Worm (Caenorhabditis elegans) whole organism, L2 larva: ENCODE results near the gene ephx-1.

Experiments used
- C34F6.9 ChIP-seq: fragments of 150-350 bp; optimal IDR thresholded peaks from 2 replicates; lab custom pipeline; 2014; ENCODE audit warnings: missing biosample characterization, missing genetic modification characterization
- F13H6.1 ChIP-seq: sonication (generic microtip); optimal IDR thresholded peaks from 2 replicates; lab custom pipeline; 2016; ENCODE audit warnings: missing genetic modification characterization, missing compliant biosample characterization
- ZK546.5 ChIP-seq: sonication (generic microtip); optimal IDR thresholded peaks from 2 replicates; lab custom pipeline; 2017; ENCODE audit warnings: missing biosample characterization, missing genetic modification characterization
- alr-1 ChIP-seq: fragments of 150-350 bp; optimal IDR thresholded peaks from 2 replicates; lab custom pipeline; 2014; ENCODE audit warnings: missing biosample characterization, missing genetic modification characterization
- aly-2 ChIP-seq: fragments of 150-350 bp; optimal IDR thresholded peaks from 2 replicates; lab custom pipeline; 2014; ENCODE audit warnings: missing biosample characterization, missing genetic modification characterization
- ama-1 ChIP-seq: fragments of 150-350 bp; optimal IDR thresholded peaks from 2 replicates; lab custom pipeline; 2018; ENCODE audit warnings: inconsistent platforms
- blmp-1 ChIP-seq: sonication (generic microtip); optimal IDR thresholded peaks from 2 replicates; lab custom pipeline; 2017; ENCODE audit warnings: missing genetic modification characterization, mild to moderate bottlenecking, missing compliant biosample characterization, antibody characterized with exemption, moderate library complexity; ENCODE audit not compliant: insufficient read depth
- ceh-82 ChIP-seq: fragments of 150-350 bp; optimal IDR thresholded peaks from 2 replicates; lab custom pipeline; 2014; ENCODE audit warnings: missing biosample characterization, missing genetic modification characterization
- egl-27 ChIP-seq: sonication (generic microtip); optimal IDR thresholded peaks from 3 replicates; lab custom pipeline; 2017; ENCODE audit warnings: missing biosample characterization, missing genetic modification reagents, missing genetic modification characterization
- elt-1 ChIP-seq: fragments of 150-350 bp; optimal IDR thresholded peaks from 2 replicates; lab custom pipeline; 2014; ENCODE audit warnings: missing biosample characterization, missing genetic modification characterization
- elt-3 ChIP-seq: sonication (generic microtip); optimal IDR thresholded peaks from 2 replicates; lab custom pipeline; 2017; ENCODE audit warnings: missing biosample characterization, missing genetic modification characterization
- fos-1 ChIP-seq: fragments of 150-350 bp; optimal IDR thresholded peaks from 2 replicates; lab custom pipeline; 2014; ENCODE audit warnings: missing biosample characterization, missing genetic modification characterization
- gmeb-1 ChIP-seq: fragments of 150-350 bp; optimal IDR thresholded peaks from 2 replicates; lab custom pipeline; 2014; ENCODE audit warnings: missing biosample characterization, missing genetic modification characterization
- lin-39 ChIP-seq: fragments of 150-350 bp; optimal IDR thresholded peaks from 2 replicates; lab custom pipeline; 2014; ENCODE audit warnings: missing biosample characterization, missing genetic modification reagents, missing genetic modification characterization
- mab-5 ChIP-seq: fragments of 150-350 bp; optimal IDR thresholded peaks from 2 replicates; lab custom pipeline; 2014; ENCODE audit warnings: missing biosample characterization, missing genetic modification characterization
- nhr-10 ChIP-seq: sonication (generic microtip); optimal IDR thresholded peaks from 2 replicates; lab custom pipeline; 2017; ENCODE audit warnings: missing biosample characterization, missing genetic modification characterization
- nhr-129 ChIP-seq: fragments of 150-350 bp; optimal IDR thresholded peaks from 2 replicates; lab custom pipeline; 2014; ENCODE audit warnings: missing biosample characterization, missing genetic modification characterization
- nhr-237 ChIP-seq: fragments of 150-350 bp; optimal IDR thresholded peaks from 2 replicates; lab custom pipeline; 2014; ENCODE audit warnings: missing biosample characterization, missing genetic modification characterization
- nhr-25 ChIP-seq: fragments of 150-350 bp; sonication (generic microtip); optimal IDR thresholded peaks from 3 replicates; lab custom pipeline; 2014; ENCODE audit warnings: missing biosample characterization, missing genetic modification characterization
- nhr-6 ChIP-seq: fragments of 150-350 bp; optimal IDR thresholded peaks from 2 replicates; lab custom pipeline; 2014; ENCODE audit warnings: missing biosample characterization, missing genetic modification characterization
- nhr-77 ChIP-seq: fragments of 150-350 bp; optimal IDR thresholded peaks from 2 replicates; lab custom pipeline; 2014; ENCODE audit warnings: missing biosample characterization, missing genetic modification characterization
- peb-1 ChIP-seq: fragments of 150-350 bp; optimal IDR thresholded peaks from 2 replicates; lab custom pipeline; 2014; ENCODE audit warnings: missing biosample characterization, missing genetic modification characterization
- sem-4 ChIP-seq: fragments of 150-350 bp; optimal IDR thresholded peaks from 2 replicates; lab custom pipeline; 2014; ENCODE audit warnings: missing biosample characterization, missing genetic modification reagents, missing genetic modification characterization
- skn-1 ChIP-seq: sonication (generic microtip); optimal IDR thresholded peaks from 2 replicates; lab custom pipeline; 2017; ENCODE audit warnings: missing biosample characterization, missing genetic modification characterization
- sma-3 ChIP-seq: sonication (generic microtip); optimal IDR thresholded peaks from 2 replicates; lab custom pipeline; 2016; ENCODE audit warnings: missing genetic modification reagents, missing genetic modification characterization, missing compliant biosample characterization
- sma-9 ChIP-seq, 2 experiments: fragments of 150-350 bp in 1 of 2; sonication (generic microtip) in 1 of 2; optimal IDR thresholded peaks; 2 replicates each; lab custom pipeline; 2014 to 2016; ENCODE audit warnings: missing genetic modification characterization in 2 of 2, mild to moderate bottlenecking in 1 of 2, missing biosample characterization in 1 of 2, missing compliant biosample characterization in 1 of 2, missing genetic modification reagents in 1 of 2, moderate library complexity in 1 of 2
- snpc-4 ChIP-seq: fragments of 150-350 bp; optimal IDR thresholded peaks from 2 replicates; lab custom pipeline; 2014; ENCODE audit warnings: missing biosample characterization, missing genetic modification characterization
- unc-39 ChIP-seq: fragments of 150-350 bp; optimal IDR thresholded peaks from 2 replicates; lab custom pipeline; 2014; ENCODE audit warnings: missing biosample characterization, missing genetic modification characterization
- unc-55 ChIP-seq: fragments of 150-350 bp; sonication (generic microtip); optimal IDR thresholded peaks from 3 replicates; lab custom pipeline; 2014; ENCODE audit warnings: missing biosample characterization, missing genetic modification reagents, missing genetic modification characterization
- unc-62 ChIP-seq: fragments of 150-350 bp; optimal IDR thresholded peaks from 2 replicates; lab custom pipeline; 2014; ENCODE audit warnings: missing biosample characterization, missing genetic modification reagents, missing genetic modification characterization
- zag-1 ChIP-seq: fragments of 150-350 bp; optimal IDR thresholded peaks from 2 replicates; lab custom pipeline; 2014; ENCODE audit warnings: missing biosample characterization, missing genetic modification characterization
- ztf-1 ChIP-seq: fragments of 200-800 bp; sonication (Bioruptor generic); conservative IDR thresholded peaks from 2 replicates; pipeline ENCODE4 v1.3.6; 2022; ENCODE audit warnings: missing genetic modification characterization, missing compliant biosample characterization
- ztf-11 ChIP-seq: sonication (generic microtip); optimal IDR thresholded peaks from 2 replicates; lab custom pipeline; 2017; ENCODE audit warnings: missing biosample characterization, missing genetic modification characterization

The ephx-1 gene

DNA sequence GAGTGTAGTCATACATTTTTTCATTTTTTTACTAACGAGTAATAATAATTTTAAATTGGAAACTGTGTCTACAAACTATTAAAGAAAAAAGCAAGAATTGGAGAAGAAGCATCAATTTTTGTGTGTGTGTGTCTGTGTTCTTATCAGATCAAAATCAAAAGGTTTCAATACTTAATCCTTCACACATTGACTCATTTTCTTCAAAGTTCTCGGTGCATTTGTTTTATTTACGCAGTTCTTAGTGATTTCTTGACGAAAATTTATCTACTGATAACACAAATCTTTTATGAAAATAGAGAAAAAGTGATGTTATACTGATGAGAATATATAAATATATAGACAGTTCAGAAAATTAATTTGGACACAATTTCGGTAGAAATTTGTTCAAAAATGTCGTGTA lies 8.7 kb upstream of the ephx-1 start, which contains the start of gene clc-22:
Gene clc-22 (minus strand): TSS at position 71 of the 400 bp plus-strand sequence.
- TF ChIP-seq egl-27 (tag; lab: Kevin White, UChicago) (no peak), ama-1 (lab: Kevin White, UChicago) (no peak), elt-3 (tag; lab: Kevin White, UChicago) (no peak), lin-39 (tag; lab: Kevin White, UChicago) (no peak), nhr-77 (tag; lab: Kevin White, UChicago) (no peak), fos-1 (tag; lab: Kevin White, UChicago) (peak; percentile 5), nhr-25 (tag; lab: Kevin White, UChicago) (no peak)

DNA sequence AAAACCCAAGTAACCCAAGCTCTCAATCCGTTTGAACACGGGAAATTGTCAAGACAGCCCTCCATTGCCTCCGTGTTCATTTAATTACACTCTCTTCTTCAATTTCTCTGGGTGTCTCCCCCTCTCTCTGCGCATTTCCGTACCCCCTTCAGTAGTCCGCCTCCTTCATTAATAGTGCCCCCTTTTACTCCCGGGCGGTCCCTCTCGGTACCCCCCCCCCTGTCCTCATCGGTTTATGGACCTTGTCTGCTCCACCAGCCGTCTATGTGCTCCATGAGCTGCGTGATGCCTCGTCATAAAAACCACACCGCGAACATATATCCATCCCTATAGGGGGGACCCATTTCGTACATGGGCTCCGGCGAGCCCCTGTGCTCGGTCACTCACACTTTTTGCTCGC lies 5.2 kb upstream of the ephx-1 start:
- TF ChIP-seq ama-1 (lab: Kevin White, UChicago): no peak
- TF ChIP-seq sma-3 (GFP tag; lab: Kevin White, UChicago): no peak
- TF ChIP-seq ztf-1: no peak
- TF ChIP-seq elt-1 (tag; lab: Kevin White, UChicago): no peak
- no peak for TF ChIP-seq peb-1 (tag; lab: Kevin White, UChicago)
- no peak for TF ChIP-seq C34F6.9

DNA sequence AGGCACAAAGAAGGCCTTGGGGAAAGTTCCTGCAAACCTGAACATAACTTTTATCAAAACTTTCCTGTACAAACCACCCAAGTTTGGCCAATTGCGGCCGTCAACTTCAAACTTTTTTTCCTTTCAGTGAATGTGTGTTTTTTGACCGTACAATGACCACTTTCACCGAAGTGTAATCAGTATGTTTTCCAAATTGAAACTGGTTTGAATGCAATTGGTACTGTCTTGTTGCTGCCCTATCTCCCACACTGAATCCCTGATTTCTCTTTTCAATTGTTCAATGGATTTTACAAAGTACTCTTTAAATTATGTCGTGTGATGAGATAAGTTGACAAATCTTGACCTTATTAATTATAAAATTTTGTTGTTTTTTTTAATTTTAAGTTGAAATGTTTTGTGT lies 4.3 kb upstream of the ephx-1 start:
- no peak for TF ChIP-seq sem-4 (tag; lab: Kevin White, UChicago)
- no peak for TF ChIP-seq elt-1 (tag; lab: Kevin White, UChicago)
- no peak for TF ChIP-seq fos-1 (tag; lab: Kevin White, UChicago)
- no peak for TF ChIP-seq nhr-10 (tag; lab: Kevin White, UChicago)

DNA sequence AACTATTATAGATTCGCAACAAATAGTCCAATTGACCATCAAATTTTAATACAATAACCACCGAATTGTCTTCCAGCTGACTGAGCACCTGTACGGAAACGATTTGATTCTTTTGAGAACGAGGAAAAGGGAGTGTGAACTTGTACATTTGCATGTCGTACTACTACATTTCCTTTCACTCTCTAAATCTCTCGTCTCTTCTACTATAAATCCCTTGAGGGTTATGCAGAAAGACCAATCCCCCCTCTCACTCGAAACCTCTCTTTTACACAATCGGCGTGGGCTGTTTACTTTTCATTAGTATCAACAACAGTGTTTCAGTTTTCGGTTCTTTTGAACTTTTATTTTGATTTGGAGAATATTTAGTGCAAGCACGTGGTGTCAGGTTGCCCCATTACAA lies 2.6 kb upstream of the ephx-1 start:
- TF ChIP-seq unc-62 (GFP tag; lab: Kevin White, UChicago) (no peak), elt-3 (tag; lab: Kevin White, UChicago) (no peak), nhr-10 (tag; lab: Kevin White, UChicago) (no peak), ztf-11 (tag; lab: Kevin White, UChicago) (no peak), nhr-237 (tag; lab: Kevin White, UChicago) (no peak), alr-1 (tag; lab: Kevin White, UChicago) (no peak), nhr-6 (tag; lab: Kevin White, UChicago) (no peak), ama-1 (lab: Kevin White, UChicago) (no peak), unc-55 (GFP tag; lab: Kevin White, UChicago) (no peak), gmeb-1 (tag; lab: Kevin White, UChicago) (no peak), zag-1 (tag; lab: Kevin White, UChicago) (no peak), sem-4 (tag; lab: Kevin White, UChicago) (no peak), sma-3 (GFP tag; lab: Kevin White, UChicago) (no peak), nhr-77 (tag; lab: Kevin White, UChicago) (no peak), lin-39 (tag; lab: Kevin White, UChicago) (no peak), skn-1 (tag; lab: Kevin White, UChicago) (no peak), nhr-129 (no peak), F13H6.1 (tag; lab: Kevin White, UChicago) (no peak), elt-1 (tag; lab: Kevin White, UChicago) (no peak)

DNA sequence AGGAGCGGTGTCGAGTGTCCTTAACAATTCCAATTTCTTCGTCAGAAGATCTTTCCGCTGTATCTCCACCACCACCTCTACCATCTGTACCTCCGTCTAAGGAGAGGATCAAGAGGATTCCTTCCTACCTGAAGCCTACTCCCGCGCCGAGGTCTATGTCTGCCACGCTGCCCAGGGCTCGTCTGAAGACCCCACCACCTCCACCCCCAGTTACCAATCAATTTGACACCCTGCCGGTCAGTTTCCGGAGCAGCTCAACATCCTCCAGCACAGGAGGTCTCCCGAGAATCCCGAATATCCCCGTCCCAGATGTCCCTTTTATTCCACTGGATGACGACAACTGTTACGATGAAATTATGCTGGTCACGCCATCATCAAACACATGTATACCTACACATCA lies 3.3 kb downstream of the ephx-1 start:
- TF ChIP-seq nhr-10 (tag; lab: Kevin White, UChicago) (no peak), elt-3 (tag; lab: Kevin White, UChicago) (no peak), zag-1 (tag; lab: Kevin White, UChicago) (no peak), sma-9 (GFP tag; optimal IDR thresholded peaks at IDR 0.05; lab: Kevin White, UChicago) (no peak), sma-9 (tag; optimal IDR thresholded peaks at IDR 0.05; lab: Kevin White, UChicago) (no peak), nhr-129 (no peak), F13H6.1 (tag; lab: Kevin White, UChicago) (no peak), elt-1 (tag; lab: Kevin White, UChicago) (no peak), aly-2 (tag; lab: Kevin White, UChicago) (no peak), ztf-11 (tag; lab: Kevin White, UChicago) (no peak), snpc-4 (tag; lab: Kevin White, UChicago) (no peak), unc-39 (no peak)

DNA sequence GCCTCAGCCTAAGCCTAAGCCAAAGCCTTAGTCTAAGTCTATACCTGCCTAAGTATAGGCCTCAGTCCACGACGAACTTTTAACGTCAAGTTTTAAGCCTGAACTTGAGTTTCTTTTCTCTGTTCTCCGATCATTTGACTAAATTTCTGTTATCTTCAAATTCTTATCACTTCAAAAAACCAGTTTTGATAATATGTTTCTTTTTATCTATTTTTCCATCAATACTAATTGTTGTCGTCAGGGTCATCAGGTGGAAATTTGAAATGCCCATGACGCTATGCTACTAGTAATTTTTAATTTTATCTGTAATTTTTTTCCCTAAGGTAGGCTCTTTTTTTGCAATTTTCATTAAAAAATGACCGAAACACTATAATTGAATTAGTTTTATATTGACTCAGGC lies 6.8 kb downstream of the ephx-1 start:
- no peak for TF ChIP-seq zag-1 (tag; lab: Kevin White, UChicago)
- TF ChIP-seq sem-4 (tag; lab: Kevin White, UChicago): no peak
- no peak for TF ChIP-seq nhr-10 (tag; lab: Kevin White, UChicago)
- TF ChIP-seq nhr-237 (tag; lab: Kevin White, UChicago): no peak
- no peak for TF ChIP-seq egl-27 (tag; lab: Kevin White, UChicago)
- no peak for TF ChIP-seq ZK546.5 (tag; lab: Kevin White, UChicago)
- TF ChIP-seq ceh-82 (tag; lab: Kevin White, UChicago): no peak
- TF ChIP-seq mab-5 (tag; lab: Kevin White, UChicago): no peak
- TF ChIP-seq unc-62 (GFP tag; lab: Kevin White, UChicago): no peak
- TF ChIP-seq sma-3 (GFP tag; lab: Kevin White, UChicago): no peak
- no peak for TF ChIP-seq ztf-1
- TF ChIP-seq blmp-1 (tag; lab: Kevin White, UChicago): no peak
- TF ChIP-seq nhr-129: no peak
